Worm (Caenorhabditis elegans): ENCODE measurements around the gene nuc-1.

The nuc-1 gene

ce11 chrX:9548890-9549289 lies 9.2 kb downstream of the nuc-1 start (continued):
- TF ChIP-seq ztf-4 (tag; optimal IDR thresholded peaks at IDR 0.05) (no peak), mab-9 (GFP tag; IDR thresholded peaks at IDR 0.05) (no peak), sptf-1 (tag; optimal IDR thresholded peaks at IDR 0.05) (no peak), C34B4.2 (tag; optimal IDR thresholded peaks at IDR 0.05) (no peak), sup-37 (GFP tag; optimal IDR thresholded peaks at IDR 0.05) (no peak), jun-1 (tag; optimal IDR thresholded peaks at IDR 0.05) (no peak), tbx-2 (tag; optimal IDR thresholded peaks at IDR 0.05) (peak; percentile 55), ets-5 (GFP tag; IDR thresholded peaks at IDR 0.05) (no peak), rnt-1 (tag; optimal IDR thresholded peaks at IDR 0.05) (peak; percentile 31), C04F5.9 (tag; optimal IDR thresholded peaks at IDR 0.05) (no peak), F16B12.6 (tag; optimal IDR thresholded peaks at IDR 0.05) (no peak), vab-15 (tag; optimal IDR thresholded peaks at IDR 0.05) (peak; percentile 45), fkh-10 (GFP tag; optimal IDR thresholded peaks at IDR 0.05) (no peak), elt-3 (tag; optimal IDR thresholded peaks at IDR 0.05) (peak in 2 of 6 experiments; percentile 77 to 91), egl-13 (tag; optimal IDR thresholded peaks at IDR 0.05) (no peak), ceh-82 (tag; optimal IDR thresholded peaks at IDR 0.05) (no peak), ceh-63 (GFP tag; optimal IDR thresholded peaks at IDR 0.05) (no peak), dsc-1 (tag; optimal IDR thresholded peaks at IDR 0.05) (no peak), nhr-90 (tag; optimal IDR thresholded peaks at IDR 0.05; ENCODE audit: poor library complexity) (peak; percentile 73), nhr-20 (tag; optimal IDR thresholded peaks at IDR 0.05) (peak; percentile 82), nhr-77 (tag; optimal IDR thresholded peaks at IDR 0.05) (no peak), tlp-1 (tag; optimal IDR thresholded peaks at IDR 0.05) (no peak), fkh-8 (tag; optimal IDR thresholded peaks at IDR 0.05) (no peak), elt-2 (tag; optimal IDR thresholded peaks at IDR 0.05) (peak; percentile 65), swsn-7 (tag; optimal IDR thresholded peaks at IDR 0.05) (no peak), ama-1 (optimal IDR thresholded peaks at IDR 0.05) (no peak), snu-23 (GFP tag; optimal IDR thresholded peaks at IDR 0.05) (peak; percentile 78), unc-98 (GFP tag; IDR thresholded peaks at IDR 0.05) (no peak), C16A3.4 (tag; optimal IDR thresholded peaks at IDR 0.05) (no peak), ztf-11 (tag; optimal IDR thresholded peaks at IDR 0.05) (no peak), pax-3 (tag; optimal IDR thresholded peaks at IDR 0.05) (no peak), nhr-76 (tag; optimal IDR thresholded peaks at IDR 0.05) (no peak), pag-3 (tag; optimal IDR thresholded peaks at IDR 0.05; ENCODE audit: borderline replicate concordance, insufficient read depth) (peak; percentile 33), lin-15B (tag; optimal IDR thresholded peaks at IDR 0.05) (no peak), aha-1 (tag; optimal IDR thresholded peaks at IDR 0.05) (no peak), nhr-71 (tag; optimal IDR thresholded peaks at IDR 0.05) (peak; percentile 78), nhr-19 (GFP tag; conservative IDR thresholded peaks at IDR 0.05) (peak; percentile 47), sox-4 (tag; optimal IDR thresholded peaks at IDR 0.05) (no peak), mep-1 (tag; optimal IDR thresholded peaks at IDR 0.05) (peak; percentile 76), unc-130 (tag; optimal IDR thresholded peaks at IDR 0.05) (no peak), dpl-1 (GFP tag; optimal IDR thresholded peaks at IDR 0.05) (no peak), ceh-8 (GFP tag; optimal IDR thresholded peaks at IDR 0.05) (no peak), lin-13 (GFP tag; optimal IDR thresholded peaks at IDR 0.05) (no peak), nhr-84 (tag; optimal IDR thresholded peaks at IDR 0.05) (no peak), ceh-88 (GFP tag; IDR thresholded peaks at IDR 0.05) (no peak), mef-2 (tag; optimal IDR thresholded peaks at IDR 0.05) (no peak), efl-1 (optimal IDR thresholded peaks at IDR 0.05) (no peak), efl-1 (GFP tag; optimal IDR thresholded peaks at IDR 0.05 in 1 of 2) (peak in 1 of 2 experiments; percentile 22), blmp-1 (tag; optimal IDR thresholded peaks at IDR 0.05) (peak; percentile 98), hlh-17 (GFP tag; optimal IDR thresholded peaks at IDR 0.05; ENCODE audit: borderline replicate concordance) (no peak), skn-1 (tag; optimal IDR thresholded peaks at IDR 0.05) (peak; percentile 2)
